Fruit fly (Drosophila melanogaster) whole organism, embryonic: ENCODE results near the gene CG5892.

Experiments
- Atf6 ChIP-seq: fragments of 200-800 bp; sonication (Bioruptor generic); IDR thresholded peaks from 2 replicates; pipeline ENCODE4 v1.3.6; 2022; ENCODE audit warnings: missing biosample characterization, missing genetic modification characterization
- Bdp1 ChIP-seq: fragments of 200-800 bp; sonication (Bioruptor generic); optimal IDR thresholded peaks from 3 replicates; lab custom pipeline; 2016; ENCODE audit warnings: missing biosample characterization, missing genetic modification characterization
- C15 ChIP-seq: fragments of 200-800 bp; sonication (Bioruptor generic); IDR thresholded peaks from 3 replicates; pipeline ENCODE4 v1.3.6; 2022; ENCODE audit warnings: missing biosample characterization, missing genetic modification characterization
- CG10565 ChIP-seq: fragments of 200-800 bp; sonication (Bioruptor generic); optimal IDR thresholded peaks from 3 replicates; lab custom pipeline; 2016; ENCODE audit warnings: missing biosample characterization, mild to moderate bottlenecking, missing genetic modification characterization
- CG10959 ChIP-seq: fragments of 200-800 bp; sonication (Bioruptor generic); IDR thresholded peaks from 2 replicates; pipeline ENCODE4 v1.3.6; 2022; ENCODE audit warnings: missing biosample characterization, missing genetic modification characterization
- CG11085 ChIP-seq: fragments of 200-800 bp; sonication (Bioruptor generic); IDR thresholded peaks from 2 replicates; pipeline ENCODE4 v1.3.6; 2022; ENCODE audit warnings: missing biosample characterization, missing genetic modification characterization
- CG11456 ChIP-seq: fragments of 200-800 bp; sonication (Bioruptor generic); IDR thresholded peaks from 3 replicates; pipeline ENCODE4 v1.3.6; 2022; ENCODE audit warnings: missing biosample characterization, missing genetic modification characterization
- CG12391 ChIP-seq: fragments of 200-800 bp; sonication (Bioruptor generic); optimal IDR thresholded peaks from 3 replicates; lab custom pipeline; 2018; ENCODE audit warnings: missing biosample characterization, mild to moderate bottlenecking, missing genetic modification characterization, moderate library complexity
- CG13296 ChIP-seq: fragments of 200-800 bp; sonication (Bioruptor generic); optimal IDR thresholded peaks from 3 replicates; lab custom pipeline; 2018; ENCODE audit warnings: missing biosample characterization, mild to moderate bottlenecking, missing genetic modification characterization
- CG14710 ChIP-seq: fragments of 200-800 bp; sonication (Bioruptor generic); optimal IDR thresholded peaks from 3 replicates; lab custom pipeline; 2019; ENCODE audit warnings: missing biosample characterization, mild to moderate bottlenecking, missing genetic modification characterization, moderate library complexity
- CG1647 ChIP-seq: fragments of 200-800 bp; sonication (Bioruptor generic); optimal IDR thresholded peaks from 3 replicates; lab custom pipeline; 2016; ENCODE audit warnings: missing biosample characterization, missing genetic modification characterization
- CG16863 ChIP-seq: fragments of 200-800 bp; sonication (Bioruptor generic); optimal IDR thresholded peaks from 3 replicates; lab custom pipeline; 2016; ENCODE audit warnings: missing biosample characterization, missing genetic modification characterization
- CG17359 ChIP-seq: fragments of 200-800 bp; sonication (Bioruptor generic); optimal IDR thresholded peaks from 3 replicates; lab custom pipeline; 2018; ENCODE audit warnings: missing biosample characterization, mild to moderate bottlenecking, missing genetic modification characterization, moderate library complexity
- CG17829 ChIP-seq: fragments of 200-800 bp; optimal IDR thresholded peaks from 2 replicates; lab custom pipeline; 2019; ENCODE audit warnings: missing biosample characterization, mild to moderate bottlenecking, missing genetic modification characterization, moderate library complexity
- CG18599 ChIP-seq: fragments of 200-800 bp; sonication (Bioruptor generic); optimal IDR thresholded peaks from 3 replicates; lab custom pipeline; 2017; ENCODE audit warnings: missing biosample characterization, missing genetic modification characterization, mild to moderate bottlenecking, moderate library complexity, missing genetic modification reagents
- CG2129 ChIP-seq: fragments of 200-800 bp; sonication (Bioruptor generic); IDR thresholded peaks from 2 replicates; pipeline ENCODE4 v1.3.6; 2022; ENCODE audit warnings: missing biosample characterization, missing genetic modification characterization; ENCODE audit not compliant: partially characterized antibody
- CG31224 ChIP-seq: fragments of 200-800 bp; sonication (Bioruptor generic); IDR thresholded peaks from 2 replicates; pipeline ENCODE4 v1.3.6; 2022; ENCODE audit warnings: missing biosample characterization, missing genetic modification characterization
- CG6813 ChIP-seq: fragments of 200-800 bp; sonication (Bioruptor generic); optimal IDR thresholded peaks from 2 replicates; lab custom pipeline; 2017; ENCODE audit warnings: missing biosample characterization, missing genetic modification characterization, mild to moderate bottlenecking, moderate library complexity, missing genetic modification reagents
- CG6854 ChIP-seq: fragments of 200-800 bp; sonication (Bioruptor generic); optimal IDR thresholded peaks from 3 replicates; lab custom pipeline; 2017; ENCODE audit warnings: missing biosample characterization, mild to moderate bottlenecking, missing genetic modification characterization
- CG7928 ChIP-seq: fragments of 200-800 bp; sonication (Bioruptor generic); optimal IDR thresholded peaks from 2 replicates; lab custom pipeline; 2017; ENCODE audit warnings: missing biosample characterization, mild to moderate bottlenecking, missing genetic modification characterization
- CG8478 ChIP-seq: fragments of >200 bp; optimal IDR thresholded peaks from 2 replicates; lab custom pipeline; 2018
- CG9932 ChIP-seq: fragments of 200-800 bp; sonication (Bioruptor generic); IDR thresholded peaks from 2 replicates; pipeline ENCODE4 v1.3.6; 2022; ENCODE audit warnings: missing biosample characterization, missing genetic modification characterization
- CTCF ChIP-seq: fragments of 200-800 bp; sonication (Bioruptor generic); optimal IDR thresholded peaks from 2 replicates; lab custom pipeline; 2017; ENCODE audit warnings: missing biosample characterization, mild to moderate bottlenecking, missing genetic modification characterization, moderate library complexity
- CoRest ChIP-seq: fragments of 200-800 bp; sonication (Bioruptor generic); optimal IDR thresholded peaks from 3 replicates; lab custom pipeline; 2018; ENCODE audit warnings: missing biosample characterization, mild to moderate bottlenecking, missing genetic modification characterization, moderate library complexity
- HLHmδ ChIP-seq: fragments of 200-800 bp; sonication (Bioruptor generic); optimal IDR thresholded peaks from 2 replicates; lab custom pipeline; 2018; ENCODE audit warnings: missing biosample characterization, mild to moderate bottlenecking, missing genetic modification characterization, moderate library complexity
- Hand ChIP-seq: fragments of 200-800 bp; sonication (Bioruptor generic); optimal IDR thresholded peaks from 2 replicates; lab custom pipeline; 2017; ENCODE audit warnings: mild to moderate bottlenecking, missing biosample characterization, missing genetic modification reagents, missing genetic modification characterization
- Hr3 ChIP-seq: fragments of 200-800 bp; sonication (Bioruptor generic); optimal IDR thresholded peaks from 3 replicates; lab custom pipeline; 2016; ENCODE audit warnings: missing biosample characterization, missing genetic modification characterization
- Mes4 ChIP-seq: fragments of 200-800 bp; sonication (Bioruptor generic); optimal IDR thresholded peaks from 2 replicates; lab custom pipeline; 2016; ENCODE audit warnings: missing biosample characterization, missing genetic modification characterization
- Six4 ChIP-seq: fragments of 200-800 bp; sonication (Bioruptor generic); optimal IDR thresholded peaks from 2 replicates; lab custom pipeline; 2016; ENCODE audit warnings: missing biosample characterization, missing genetic modification characterization
- Sox102F ChIP-seq: fragments of 200-800 bp; sonication (Bioruptor generic); optimal IDR thresholded peaks from 2 replicates; lab custom pipeline; 2018; ENCODE audit warnings: missing biosample characterization, mild to moderate bottlenecking, missing genetic modification characterization, moderate library complexity
- TFAM ChIP-seq: fragments of 200-800 bp; sonication (Bioruptor generic); optimal IDR thresholded peaks from 2 replicates; lab custom pipeline; 2017; ENCODE audit warnings: missing biosample characterization, missing genetic modification characterization, inconsistent platforms
- Xbp1 ChIP-seq: fragments of 200-800 bp; sonication (Bioruptor generic); optimal IDR thresholded peaks from 3 replicates; lab custom pipeline; 2016; ENCODE audit warnings: missing biosample characterization, mild to moderate bottlenecking, missing genetic modification characterization
- ap ChIP-seq: fragments of 200-800 bp; sonication (Bioruptor generic); IDR thresholded peaks from 2 replicates; pipeline ENCODE4 v1.3.6; 2022; ENCODE audit warnings: missing biosample characterization, missing genetic modification characterization
- bcd ChIP-seq: fragments of 200-800 bp; sonication (Bioruptor generic); optimal IDR thresholded peaks from 2 replicates; lab custom pipeline; 2017; ENCODE audit warnings: missing biosample characterization, mild to moderate bottlenecking, missing genetic modification characterization
- caup ChIP-seq: fragments of 200-800 bp; sonication (Bioruptor generic); optimal IDR thresholded peaks from 3 replicates; lab custom pipeline; 2017; ENCODE audit warnings: missing biosample characterization, mild to moderate bottlenecking, missing genetic modification characterization, moderate library complexity; ENCODE audit not compliant: severe bottlenecking
- dati ChIP-seq: fragments of 200-800 bp; sonication (Bioruptor generic); IDR thresholded peaks from 2 replicates; pipeline ENCODE4 v1.3.6; 2022; ENCODE audit warnings: missing biosample characterization, missing genetic modification characterization
- fd102C ChIP-seq: fragments of 200-800 bp; sonication (Bioruptor generic); optimal IDR thresholded peaks from 2 replicates; lab custom pipeline; 2018; ENCODE audit warnings: missing biosample characterization, mild to moderate bottlenecking, missing genetic modification characterization, moderate library complexity
- gce ChIP-seq: fragments of 200-800 bp; sonication (Bioruptor generic); IDR thresholded peaks from 3 replicates; pipeline ENCODE4 v1.3.6; 2022; ENCODE audit warnings: missing biosample characterization, missing genetic modification characterization
- ham ChIP-seq: fragments of 200-800 bp; sonication (Bioruptor generic); IDR thresholded peaks from 2 replicates; pipeline ENCODE4 v1.3.6; 2022; ENCODE audit warnings: missing biosample characterization, missing genetic modification characterization
- hbn ChIP-seq: fragments of 200-800 bp; sonication (Bioruptor generic); IDR thresholded peaks from 2 replicates; pipeline ENCODE4 v1.3.6; 2022; ENCODE audit warnings: missing biosample characterization, missing genetic modification characterization; ENCODE audit not compliant: partially characterized antibody
- ken ChIP-seq: fragments of 200-800 bp; sonication (Bioruptor generic); IDR thresholded peaks from 3 replicates; pipeline ENCODE4 v1.3.6; 2022; ENCODE audit warnings: missing biosample characterization, missing genetic modification characterization
- lmd ChIP-seq: fragments of 200-800 bp; sonication (Bioruptor generic); IDR thresholded peaks from 2 replicates; pipeline ENCODE4 v1.3.6; 2022; ENCODE audit warnings: missing biosample characterization, missing genetic modification characterization
- nerfin-2 ChIP-seq: fragments of 200-800 bp; sonication (Bioruptor generic); IDR thresholded peaks from 2 replicates; pipeline ENCODE4 v1.3.6; 2022; ENCODE audit warnings: missing biosample characterization, missing genetic modification characterization; ENCODE audit not compliant: partially characterized antibody
- pho ChIP-seq: fragments of 200-800 bp; sonication (Bioruptor generic); optimal IDR thresholded peaks from 2 replicates; lab custom pipeline; 2016; ENCODE audit warnings: missing biosample characterization, missing genetic modification characterization
- rib ChIP-seq: fragments of 200-800 bp; sonication (Bioruptor generic); IDR thresholded peaks from 2 replicates; pipeline ENCODE4 v1.3.6; 2022; ENCODE audit warnings: missing biosample characterization, missing genetic modification characterization
- sd ChIP-seq: fragments of 200-800 bp; sonication (Bioruptor generic); optimal IDR thresholded peaks from 3 replicates; lab custom pipeline; 2018; ENCODE audit warnings: missing biosample characterization, mild to moderate bottlenecking, missing genetic modification characterization, moderate library complexity
- shn ChIP-seq: fragments of 200-800 bp; sonication (Bioruptor generic); optimal IDR thresholded peaks from 3 replicates; lab custom pipeline; 2016; ENCODE audit warnings: missing biosample characterization, missing genetic modification characterization
- slp2 ChIP-seq: fragments of 200-800 bp; sonication (Bioruptor generic); optimal IDR thresholded peaks from 2 replicates; lab custom pipeline; 2016; ENCODE audit warnings: missing biosample characterization, missing genetic modification characterization
- stwl ChIP-seq: fragments of 200-800 bp; sonication (Bioruptor generic); optimal IDR thresholded peaks from 3 replicates; lab custom pipeline; 2018; ENCODE audit warnings: missing biosample characterization, mild to moderate bottlenecking, missing genetic modification characterization, moderate library complexity
- trh ChIP-seq: fragments of 200-800 bp; sonication (Bioruptor generic); optimal IDR thresholded peaks from 2 replicates; lab custom pipeline; 2016; ENCODE audit warnings: missing biosample characterization, missing genetic modification characterization
- unpg ChIP-seq: fragments of 200-800 bp; sonication (Bioruptor generic); optimal IDR thresholded peaks from 3 replicates; lab custom pipeline; 2018; ENCODE audit warnings: missing biosample characterization, mild to moderate bottlenecking, missing genetic modification characterization, moderate library complexity
- zen ChIP-seq: fragments of 200-800 bp; sonication (Bioruptor generic); optimal IDR thresholded peaks from 3 replicates; lab custom pipeline; 2018; ENCODE audit warnings: missing biosample characterization, mild to moderate bottlenecking, missing genetic modification characterization, moderate library complexity

CG5892 gene

DNA sequence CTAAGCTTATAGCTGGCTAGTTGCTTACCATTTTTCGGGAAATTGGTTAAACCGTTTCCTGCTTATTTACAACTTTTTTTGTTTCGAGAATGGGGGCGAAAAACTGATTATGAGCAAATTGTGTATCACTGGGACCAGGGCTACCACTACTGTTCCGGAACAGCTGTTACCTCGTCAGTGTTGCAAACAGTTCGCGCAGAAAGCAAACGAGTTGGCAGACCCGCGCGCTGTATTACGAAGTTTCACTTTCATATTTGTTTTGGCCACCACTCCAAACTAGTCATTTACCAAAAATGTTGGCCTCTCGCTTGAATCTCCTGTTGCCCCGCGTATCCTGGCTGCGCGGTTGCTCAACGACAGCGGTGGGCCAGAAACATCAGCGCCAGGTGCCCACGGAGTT, 27.5 kb downstream of the CG5892 start, which contains the start of the genes AP-2sigma and Idi (continued):
- no peak for TF ChIP-seq Sox102F (GFP tag; lab: Kevin White, UChicago)
- TF ChIP-seq CG16863 (GFP tag; lab: Kevin White, UChicago): peak; percentile 34
- no peak for TF ChIP-seq CG11085 (GFP tag; lab: Robert Waterston, UW)
- TF ChIP-seq CG17829: peak; percentile 44
- no peak for TF ChIP-seq shn (GFP tag; lab: Kevin White, UChicago)
- TF ChIP-seq sd (tag; lab: Kevin White, UChicago): no peak
- TF ChIP-seq CG6813: no peak
- peak; percentile 17 for TF ChIP-seq CG12391 (tag; lab: Kevin White, UChicago)
- TF ChIP-seq bcd (GFP tag; lab: Kevin White, UChicago): peak; percentile 53
- no peak for TF ChIP-seq dati (GFP tag; lab: Robert Waterston, UW)
- peak; percentile 23 for TF ChIP-seq unpg
- no peak for TF ChIP-seq Hand (GFP tag; lab: Kevin White, UChicago)
- TF ChIP-seq CG1647 (GFP tag; lab: Kevin White, UChicago): no peak
- TF ChIP-seq ham: no peak
- TF ChIP-seq slp2 (GFP tag; lab: Kevin White, UChicago): no peak
- TF ChIP-seq CG7928 (GFP tag; lab: Kevin White, UChicago): peak; percentile 94
- no peak for TF ChIP-seq Six4
- 0 out of 2 replicates have a peak, but pooled peaks have one; percentile 10 for TF ChIP-seq lmd (GFP tag; lab: Robert Waterston, UW)
- no peak for TF ChIP-seq CG6854 (GFP tag; lab: Kevin White, UChicago)
- TF ChIP-seq hbn (GFP tag; lab: Robert Waterston, UW): no peak
- peak; percentile 52 for TF ChIP-seq Xbp1 (GFP tag; lab: Kevin White, UChicago)
- no peak for TF ChIP-seq rib (GFP tag; lab: Robert Waterston, UW)
- TF ChIP-seq nerfin-2 (GFP tag; lab: Robert Waterston, UW): no peak
- no peak for TF ChIP-seq trh (GFP tag; lab: Kevin White, UChicago)
- peak; percentile 6 for TF ChIP-seq pho (GFP tag; lab: Kevin White, UChicago)
- 0 out of 3 replicates have a peak, but pooled peaks have one; percentile 38 for TF ChIP-seq ken (GFP tag; lab: Robert Waterston, UW)
- TF ChIP-seq CG8478 (lab: Kevin White, UChicago): no peak
- no peak for TF ChIP-seq CG10959 (GFP tag; lab: Robert Waterston, UW)
- TF ChIP-seq Mes4 (GFP tag; lab: Kevin White, UChicago): peak; percentile 16
- TF ChIP-seq ap: no peak
- TF ChIP-seq CG11456 (GFP tag; lab: Robert Waterston, UW): no peak
- no peak for TF ChIP-seq CG17359 (tag; lab: Kevin White, UChicago)
- peak; percentile 52 for TF ChIP-seq CG14710 (tag; lab: Kevin White, UChicago)
- TF ChIP-seq CG2129 (GFP tag; lab: Robert Waterston, UW): no peak
- TF ChIP-seq Bdp1 (GFP tag; lab: Kevin White, UChicago): peak; percentile 25
- TF ChIP-seq TFAM: no peak
- TF ChIP-seq CG31224 (GFP tag; lab: Robert Waterston, UW): no peak
- TF ChIP-seq stwl (tag; lab: Kevin White, UChicago): peak; percentile 70
- no peak for TF ChIP-seq fd102C (GFP tag; lab: Kevin White, UChicago)
- TF ChIP-seq CoRest (tag; lab: Kevin White, UChicago): no peak
- no peak for TF ChIP-seq CG18599 (GFP tag; lab: Kevin White, UChicago)
- TF ChIP-seq HLHmδ (GFP tag; lab: Kevin White, UChicago): peak; percentile 92
- peak; percentile 52 for TF ChIP-seq CG9932 (GFP tag; lab: Robert Waterston, UW)
- TF ChIP-seq CG10565: no peak
- TF ChIP-seq CG13296: peak; percentile 3
- no peak for TF ChIP-seq gce (GFP tag; lab: Robert Waterston, UW)
- TF ChIP-seq C15 (GFP tag; lab: Robert Waterston, UW): no peak
- TF ChIP-seq CTCF (GFP tag; lab: Kevin White, UChicago): no peak
- peak; percentile 55 for TF ChIP-seq zen (tag; lab: Kevin White, UChicago)
- peak; percentile 29 for TF ChIP-seq caup (GFP tag; lab: Kevin White, UChicago)
- TF ChIP-seq Atf6: no peak
- no peak for TF ChIP-seq Hr3 (GFP tag; lab: Kevin White, UChicago)
